Fruit fly (Drosophila melanogaster) whole organism, embryonic: ENCODE data around the gene Snx6.
A peak's percentile ranks its signal among the peaks of the same experiment; 100 is the strongest.

Experiments used
- ATbp ChIP-seq: fragments of 200-800 bp; sonication (Bioruptor generic); optimal IDR thresholded peaks from 2 replicates; lab custom pipeline; 2017; ENCODE audit warnings: missing biosample characterization, mild to moderate bottlenecking, missing genetic modification characterization, missing genetic modification reagents
- Ada2b ChIP-seq: fragments of 200-800 bp; sonication (Bioruptor generic); IDR thresholded peaks from 2 replicates; pipeline ENCODE4 v1.3.6; 2022; ENCODE audit warnings: missing biosample characterization, missing genetic modification characterization
- Awh ChIP-seq: fragments of 200-800 bp; sonication (Bioruptor generic); IDR thresholded peaks from 2 replicates; pipeline ENCODE4, ENCODE4 v1.3.6; 2022; ENCODE audit warnings: missing biosample characterization, missing genetic modification characterization
- Bgb ChIP-seq: fragments of 200-800 bp; sonication (Bioruptor generic); IDR thresholded peaks from 2 replicates; pipeline ENCODE4 v1.3.6; 2022; ENCODE audit warnings: missing biosample characterization, missing genetic modification characterization; ENCODE audit not compliant: partially characterized antibody
- Blimp-1 ChIP-seq: fragments of 200-800 bp; sonication (Bioruptor generic); optimal IDR thresholded peaks from 3 replicates; lab custom pipeline; 2018; ENCODE audit warnings: missing biosample characterization, missing genetic modification characterization, mild to moderate bottlenecking, moderate library complexity, missing genetic modification reagents
- C15 ChIP-seq: fragments of 200-800 bp; sonication (Bioruptor generic); IDR thresholded peaks from 3 replicates; pipeline ENCODE4 v1.3.6; 2022; ENCODE audit warnings: missing biosample characterization, missing genetic modification characterization
- CG12071 ChIP-seq: fragments of 200-800 bp; sonication (Bioruptor generic); optimal IDR thresholded peaks from 3 replicates; lab custom pipeline; 2018; ENCODE audit warnings: missing biosample characterization, mild to moderate bottlenecking, missing genetic modification characterization
- CG12942 ChIP-seq: fragments of 200-800 bp; sonication (Bioruptor generic); optimal IDR thresholded peaks from 3 replicates; lab custom pipeline; 2016; ENCODE audit warnings: missing biosample characterization, missing genetic modification characterization
- CG14965 ChIP-seq: fragments of 200-800 bp; sonication (Bioruptor generic); optimal IDR thresholded peaks from 2 replicates; lab custom pipeline; 2016; ENCODE audit warnings: missing biosample characterization, missing genetic modification characterization, borderline replicate concordance
- CG15514 ChIP-seq: fragments of 200-800 bp; sonication (Bioruptor generic); optimal IDR thresholded peaks from 3 replicates; lab custom pipeline; 2017; ENCODE audit warnings: missing biosample characterization, missing genetic modification characterization, mild to moderate bottlenecking, moderate library complexity, missing genetic modification reagents
- CG1647 ChIP-seq: fragments of 200-800 bp; sonication (Bioruptor generic); optimal IDR thresholded peaks from 3 replicates; lab custom pipeline; 2016; ENCODE audit warnings: missing biosample characterization, missing genetic modification characterization
- CG32772 ChIP-seq: fragments of 200-800 bp; sonication (Bioruptor generic); IDR thresholded peaks from 2 replicates; pipeline ENCODE4 v1.3.6; 2022; ENCODE audit warnings: missing biosample characterization, missing genetic modification characterization
- CG7556 ChIP-seq: fragments of 200-800 bp; sonication (Bioruptor generic); optimal IDR thresholded peaks from 2 replicates; lab custom pipeline; 2017; ENCODE audit warnings: missing biosample characterization, mild to moderate bottlenecking, missing genetic modification characterization
- CG7928 ChIP-seq: fragments of 200-800 bp; sonication (Bioruptor generic); optimal IDR thresholded peaks from 2 replicates; lab custom pipeline; 2017; ENCODE audit warnings: missing biosample characterization, mild to moderate bottlenecking, missing genetic modification characterization
- CG9817 ChIP-seq: fragments of 200-800 bp; sonication (Bioruptor generic); optimal IDR thresholded peaks from 2 replicates; lab custom pipeline; 2018; ENCODE audit warnings: missing biosample characterization, mild to moderate bottlenecking, missing genetic modification characterization, moderate library complexity
- Doc2 ChIP-seq: fragments of 200-800 bp; sonication (Bioruptor generic); IDR thresholded peaks from 2 replicates; pipeline ENCODE4 v1.3.6; 2022; ENCODE audit warnings: missing biosample characterization, missing genetic modification characterization
- E2f1 ChIP-seq: fragments of 200-800 bp; sonication (Bioruptor generic); IDR thresholded peaks from 2 replicates; pipeline ENCODE4 v1.3.6; 2022; ENCODE audit warnings: missing biosample characterization, missing genetic modification characterization
- Fer2 ChIP-seq: fragments of 200-800 bp; sonication (Bioruptor generic); optimal IDR thresholded peaks from 2 replicates; lab custom pipeline; 2018; ENCODE audit warnings: missing biosample characterization, mild to moderate bottlenecking, missing genetic modification characterization, moderate library complexity
- Gsc ChIP-seq: fragments of 200-800 bp; sonication (Bioruptor generic); IDR thresholded peaks from 2 replicates; pipeline ENCODE4 v1.3.6; 2022; ENCODE audit warnings: missing biosample characterization, missing genetic modification characterization
- HLHmδ ChIP-seq: fragments of 200-800 bp; sonication (Bioruptor generic); optimal IDR thresholded peaks from 2 replicates; lab custom pipeline; 2018; ENCODE audit warnings: missing biosample characterization, mild to moderate bottlenecking, missing genetic modification characterization, moderate library complexity
- Mes4 ChIP-seq: fragments of 200-800 bp; sonication (Bioruptor generic); optimal IDR thresholded peaks from 2 replicates; lab custom pipeline; 2016; ENCODE audit warnings: missing biosample characterization, missing genetic modification characterization
- PHDP ChIP-seq: fragments of 200-800 bp; sonication (Bioruptor generic); optimal IDR thresholded peaks from 3 replicates; lab custom pipeline; 2018; ENCODE audit warnings: missing biosample characterization, mild to moderate bottlenecking, missing genetic modification characterization, moderate library complexity
- Rx ChIP-seq: fragments of 200-800 bp; sonication (Bioruptor generic); IDR thresholded peaks from 2 replicates; pipeline ENCODE4 v1.3.6; 2022; ENCODE audit warnings: missing biosample characterization, missing genetic modification characterization
- Scr ChIP-seq: fragments of 200-800 bp; sonication (Bioruptor generic); IDR thresholded peaks from 2 replicates; pipeline ENCODE4 v1.3.6; 2022; ENCODE audit warnings: missing biosample characterization, missing genetic modification characterization; ENCODE audit not compliant: partially characterized antibody
- Sox102F ChIP-seq: fragments of 200-800 bp; sonication (Bioruptor generic); optimal IDR thresholded peaks from 2 replicates; lab custom pipeline; 2018; ENCODE audit warnings: missing biosample characterization, mild to moderate bottlenecking, missing genetic modification characterization, moderate library complexity
- ab ChIP-seq: fragments of 200-800 bp; sonication (Bioruptor generic); optimal IDR thresholded peaks from 2 replicates; lab custom pipeline; 2016; ENCODE audit warnings: missing biosample characterization, missing genetic modification characterization
- ato ChIP-seq: fragments of 200-800 bp; sonication (Bioruptor generic); IDR thresholded peaks from 2 replicates; pipeline ENCODE4 v1.3.6; 2022; ENCODE audit warnings: missing biosample characterization, missing genetic modification characterization; ENCODE audit not compliant: partially characterized antibody
- bsh ChIP-seq, 2 experiments: fragments of 200-800 bp; sonication (Bioruptor generic); optimal IDR thresholded peaks; 2 replicates each; lab custom pipeline; 2017 to 2018; ENCODE audit warnings: mild to moderate bottlenecking in 2 of 2, missing biosample characterization in 2 of 2, missing genetic modification characterization in 2 of 2, moderate library complexity in 1 of 2
- emc ChIP-seq: fragments of 200-800 bp; sonication (Bioruptor generic); optimal IDR thresholded peaks from 2 replicates; lab custom pipeline; 2016; ENCODE audit warnings: missing biosample characterization, missing genetic modification characterization
- en ChIP-seq: fragments of 200-800 bp; sonication (Bioruptor generic); optimal IDR thresholded peaks from 2 replicates; lab custom pipeline; 2016; ENCODE audit warnings: missing biosample characterization, missing genetic modification characterization
- fd102C ChIP-seq: fragments of 200-800 bp; sonication (Bioruptor generic); optimal IDR thresholded peaks from 2 replicates; lab custom pipeline; 2018; ENCODE audit warnings: missing biosample characterization, mild to moderate bottlenecking, missing genetic modification characterization, moderate library complexity
- fd64A ChIP-seq: fragments of 200-800 bp; sonication (Bioruptor generic); optimal IDR thresholded peaks from 3 replicates; lab custom pipeline; 2018; ENCODE audit warnings: missing biosample characterization, mild to moderate bottlenecking, missing genetic modification characterization
- gcm2 ChIP-seq: fragments of 200-800 bp; sonication (Bioruptor generic); optimal IDR thresholded peaks from 2 replicates; lab custom pipeline; 2016; ENCODE audit warnings: missing biosample characterization, missing genetic modification characterization
- ind ChIP-seq: fragments of 200-800 bp; sonication (Bioruptor generic); optimal IDR thresholded peaks from 3 replicates; lab custom pipeline; 2016; ENCODE audit warnings: missing biosample characterization, missing genetic modification characterization
- insv ChIP-seq, 2 experiments: fragments of 200-800 bp; sonication (Bioruptor generic); optimal IDR thresholded peaks; 3 replicates each; lab custom pipeline; 2016 to 2018; ENCODE audit warnings: missing biosample characterization in 2 of 2, missing genetic modification characterization in 2 of 2
- lmd ChIP-seq: fragments of 200-800 bp; sonication (Bioruptor generic); IDR thresholded peaks from 2 replicates; pipeline ENCODE4 v1.3.6; 2022; ENCODE audit warnings: missing biosample characterization, missing genetic modification characterization
- mam ChIP-seq: fragments of 200-800 bp; sonication (Bioruptor generic); optimal IDR thresholded peaks from 3 replicates; lab custom pipeline; 2016; ENCODE audit warnings: missing biosample characterization, missing genetic modification characterization
- org-1 ChIP-seq: fragments of 200-800 bp; sonication (Bioruptor generic); optimal IDR thresholded peaks from 2 replicates; lab custom pipeline; 2017; ENCODE audit warnings: missing biosample characterization, missing genetic modification characterization
- pzg ChIP-seq: fragments of 200-800 bp; sonication (Bioruptor generic); optimal IDR thresholded peaks from 3 replicates; lab custom pipeline; 2018; ENCODE audit warnings: missing biosample characterization, mild to moderate bottlenecking, missing genetic modification characterization, moderate library complexity
- run ChIP-seq: fragments of 200-800 bp; sonication (Bioruptor generic); optimal IDR thresholded peaks from 3 replicates; lab custom pipeline; 2018; ENCODE audit warnings: missing biosample characterization, mild to moderate bottlenecking, missing genetic modification characterization
- sens ChIP-seq: fragments of 200-800 bp; sonication (Bioruptor generic); peaks from one replicate; lab custom pipeline; 2016; ENCODE audit warnings: missing biosample characterization, missing genetic modification characterization
- sens-2 ChIP-seq: fragments of 200-800 bp; sonication (Bioruptor generic); IDR thresholded peaks from 2 replicates; pipeline ENCODE4 v1.3.6; 2022; ENCODE audit warnings: missing biosample characterization, missing genetic modification characterization
- slbo ChIP-seq: fragments of 200-800 bp; sonication (Bioruptor generic); IDR thresholded peaks from 2 replicates; pipeline ENCODE4 v1.3.6; 2022; ENCODE audit warnings: missing biosample characterization, missing genetic modification characterization
- slou ChIP-seq: fragments of 200-800 bp; sonication (Bioruptor generic); optimal IDR thresholded peaks from 3 replicates; lab custom pipeline; 2016; ENCODE audit warnings: missing biosample characterization, missing genetic modification characterization
- slp2 ChIP-seq: fragments of 200-800 bp; sonication (Bioruptor generic); optimal IDR thresholded peaks from 2 replicates; lab custom pipeline; 2016; ENCODE audit warnings: missing biosample characterization, missing genetic modification characterization
- sqz ChIP-seq: fragments of 200-800 bp; sonication (Bioruptor generic); optimal IDR thresholded peaks from 3 replicates; lab custom pipeline; 2018; ENCODE audit warnings: missing biosample characterization, mild to moderate bottlenecking, missing genetic modification characterization
- unpg ChIP-seq: fragments of 200-800 bp; sonication (Bioruptor generic); optimal IDR thresholded peaks from 3 replicates; lab custom pipeline; 2018; ENCODE audit warnings: missing biosample characterization, mild to moderate bottlenecking, missing genetic modification characterization, moderate library complexity
- vvl ChIP-seq: fragments of 200-800 bp; sonication (Bioruptor generic); IDR thresholded peaks from 2 replicates; pipeline ENCODE4 v1.3.6; 2022; ENCODE audit warnings: missing biosample characterization, missing genetic modification characterization
- wdn ChIP-seq: fragments of 200-800 bp; sonication (Bioruptor generic); IDR thresholded peaks from 2 replicates; pipeline ENCODE4 v1.3.6; 2022; ENCODE audit warnings: missing biosample characterization, missing genetic modification characterization
- wek ChIP-seq: fragments of 200-800 bp; sonication (Bioruptor generic); optimal IDR thresholded peaks from 3 replicates; lab custom pipeline; 2018; ENCODE audit warnings: missing biosample characterization, mild to moderate bottlenecking, missing genetic modification characterization, moderate library complexity
- zfh1 ChIP-seq: fragments of 200-800 bp; sonication (Bioruptor generic); IDR thresholded peaks from 3 replicates; pipeline ENCODE4 v1.3.6; 2022; ENCODE audit warnings: missing biosample characterization, missing genetic modification characterization

The Snx6 gene

DNA sequence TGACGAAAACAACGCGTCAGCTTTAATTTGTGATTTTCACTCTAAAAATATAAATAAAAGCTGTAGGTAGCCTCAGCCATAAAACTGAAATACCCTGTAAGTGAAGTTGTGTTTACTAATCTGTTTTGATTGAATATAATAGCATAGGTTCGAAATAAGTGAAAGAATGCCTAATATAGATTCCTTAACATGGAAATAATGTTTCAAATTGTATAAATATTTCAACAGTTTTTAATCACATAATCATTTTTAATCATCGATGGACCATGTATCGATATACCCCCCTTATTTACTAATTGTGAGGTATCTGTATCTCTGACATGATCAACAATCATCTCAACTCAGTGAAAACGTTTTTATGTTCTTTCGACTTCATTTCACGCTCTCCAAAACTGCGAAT is 34.9 kb upstream of the Snx6 start (continued):
- TF ChIP-seq E2f1 (GFP tag; lab: Robert Waterston, UW): peak; percentile 48; the same call in 1 of the 2 replicates
- TF ChIP-seq bsh (GFP tag; optimal IDR thresholded peaks at IDR 0.05; lab: Kevin White, UChicago): no peak
- no peak for TF ChIP-seq unpg (GFP tag; lab: Kevin White, UChicago)
- TF ChIP-seq Rx (GFP tag; lab: Robert Waterston, UW): peak; percentile 21; the same call in 1 of the 2 replicates
- TF ChIP-seq C15 (GFP tag; lab: Robert Waterston, UW): no peak
- peak; percentile 53 for TF ChIP-seq Blimp-1
- TF ChIP-seq HLHmδ (GFP tag; lab: Kevin White, UChicago): no peak
- no peak for TF ChIP-seq ato (GFP tag; lab: Robert Waterston, UW)
- no peak for TF ChIP-seq slou (GFP tag; lab: Kevin White, UChicago)
- no peak for TF ChIP-seq CG15514 (GFP tag; lab: Kevin White, UChicago)
- TF ChIP-seq ab (GFP tag; lab: Kevin White, UChicago): no peak
- TF ChIP-seq en: no peak
- TF ChIP-seq gcm2 (GFP tag; lab: Kevin White, UChicago): no peak
- no peak for TF ChIP-seq fd102C (GFP tag; lab: Kevin White, UChicago)
- peak; percentile 3 for TF ChIP-seq mam (GFP tag; lab: Kevin White, UChicago)
- no peak for TF ChIP-seq Doc2 (GFP tag; lab: Robert Waterston, UW)
- TF ChIP-seq ATbp (GFP tag; lab: Kevin White, UChicago): no peak
- TF ChIP-seq CG32772 (GFP tag; lab: Robert Waterston, UW): 0 out of 2 replicates have a peak, but pooled peaks have one; percentile 43
- no peak for TF ChIP-seq run
- no peak for TF ChIP-seq Ada2b
- TF ChIP-seq Scr (GFP tag; lab: Robert Waterston, UW): no peak
- no peak for TF ChIP-seq PHDP (tag; lab: Kevin White, UChicago)
- peak; percentile 57; the same call in 1 of the 2 replicates for TF ChIP-seq Awh (GFP tag; lab: Robert Waterston, UW)
- no peak for TF ChIP-seq wdn (GFP tag; lab: Robert Waterston, UW)
- no peak for TF ChIP-seq Bgb (GFP tag; lab: Robert Waterston, UW)
- peak; percentile 33; the same call in 1 of the 3 replicates for TF ChIP-seq zfh1 (GFP tag; lab: Robert Waterston, UW)
- no peak for TF ChIP-seq insv (GFP tag; optimal IDR thresholded peaks at IDR 0.05; lab: Kevin White, UChicago)
- no peak for TF ChIP-seq Mes4 (GFP tag; lab: Kevin White, UChicago)
- TF ChIP-seq CG9817 (tag; lab: Kevin White, UChicago): no peak
- peak; percentile 51 for TF ChIP-seq sens (GFP tag; lab: Kevin White, UChicago)
- no peak for TF ChIP-seq wek
- no peak for TF ChIP-seq Sox102F (GFP tag; lab: Kevin White, UChicago)
- no peak for TF ChIP-seq CG1647
- TF ChIP-seq sens-2 (GFP tag; lab: Robert Waterston, UW): no peak
- TF ChIP-seq lmd: peak; percentile 51; the same call in 1 of the 2 replicates
- TF ChIP-seq CG14965 (GFP tag; lab: Kevin White, UChicago): no peak
- no peak for TF ChIP-seq org-1 (GFP tag; lab: Kevin White, UChicago)
- no peak for TF ChIP-seq pzg
- no peak for TF ChIP-seq slp2 (GFP tag; lab: Kevin White, UChicago)
- no peak for TF ChIP-seq CG12942 (GFP tag; lab: Kevin White, UChicago)
- no peak for TF ChIP-seq sqz (GFP tag; lab: Kevin White, UChicago)
- TF ChIP-seq ind (GFP tag; lab: Kevin White, UChicago): no peak
- no peak for TF ChIP-seq Gsc (GFP tag; lab: Robert Waterston, UW)
- no peak for TF ChIP-seq fd64A (GFP tag; lab: Kevin White, UChicago)
- no peak for TF ChIP-seq CG7556 (GFP tag; lab: Kevin White, UChicago)
- no peak for TF ChIP-seq Fer2 (tag; lab: Kevin White, UChicago)
- no peak for TF ChIP-seq CG12071 (GFP tag; lab: Kevin White, UChicago)
- peak; percentile 23 for TF ChIP-seq vvl (GFP tag; lab: Robert Waterston, UW)
- no peak for TF ChIP-seq CG7928
- TF ChIP-seq slbo (GFP tag; lab: Robert Waterston, UW): peak; percentile 63
- TF ChIP-seq emc (GFP tag; lab: Kevin White, UChicago): no peak
